Worm (Caenorhabditis elegans): ENCODE measurements around the gene fbxb-84.

DNA sequence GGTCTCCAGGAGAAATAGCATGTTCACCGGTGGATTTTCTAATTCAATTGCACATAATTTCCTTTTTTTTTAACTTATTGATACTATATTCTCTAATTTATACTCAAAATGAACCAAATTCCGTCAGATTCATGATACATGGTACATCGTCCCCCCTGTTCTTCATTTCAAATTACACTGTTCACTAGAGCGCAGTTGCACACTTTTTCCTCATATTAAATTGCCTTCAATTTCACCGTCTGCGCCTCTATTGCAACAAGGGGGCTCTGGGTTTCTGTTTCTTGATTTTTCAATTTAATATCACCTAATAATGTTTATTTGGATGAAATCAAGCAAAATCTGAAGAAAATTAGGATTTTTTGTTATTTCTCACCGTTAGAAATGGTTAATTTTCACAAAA, 14.6 kb downstream of the fbxb-84 start:
- no peak for TF ChIP-seq flt-1 (GFP tag; IDR thresholded peaks at IDR 0.05)
- no peak for TF ChIP-seq ztf-29 (GFP tag; IDR thresholded peaks at IDR 0.05)
- no peak for TF ChIP-seq med-1 (GFP tag; optimal IDR thresholded peaks at IDR 0.05; ENCODE audit: insufficient read depth)

Measured in whole organism, midembryonic.